Worm (Caenorhabditis elegans) whole organism, L4/young adult: Measurements from ENCODE around the gene Y37H2A.10.

Experiments used
- W03F9.2 ChIP-seq: fragments of 150-350 bp; optimal IDR thresholded peaks from 2 replicates; lab custom pipeline; 2014; ENCODE audit warnings: missing biosample characterization, missing genetic modification characterization
- dao-5 ChIP-seq: sonication (generic microtip); optimal IDR thresholded peaks from 2 replicates; lab custom pipeline; 2016; ENCODE audit warnings: missing genotype, missing genetic modification characterization, moderate library complexity, missing compliant biosample characterization
- him-1 ChIP-seq: sonication (generic microtip); optimal IDR thresholded peaks from 2 replicates; lab custom pipeline; 2016; ENCODE audit warnings: missing genotype, missing genetic modification reagents, missing genetic modification characterization, missing compliant biosample characterization

- TF ChIP-seq him-1 (no peak), W03F9.2 (tag; lab: Kevin White, UChicago) (no peak), dao-5 (tag; lab: Kevin White, UChicago) (no peak)
Measured at ce11 chrV:18093941-18094340, 44.9 kb upstream of the Y37H2A.10 start.
